Worm (Caenorhabditis elegans) whole organism, mixed stage, embryonic: Measurements from ENCODE around the gene catp-2.

Source experiments
- flh-1 ChIP-seq: fragments of 200-800 bp; sonication (Bioruptor generic); optimal IDR thresholded peaks from 2 replicates; lab custom pipeline; 2018; ENCODE audit warnings: mild to moderate bottlenecking, missing genetic modification characterization, moderate library complexity, missing compliant biosample characterization
- lsy-2 ChIP-seq: fragments of 150-350 bp; optimal IDR thresholded peaks from 2 replicates; lab custom pipeline; 2014; ENCODE audit warnings: missing biosample characterization, missing genetic modification characterization
- nhr-28 ChIP-seq: fragments of 150-350 bp; optimal IDR thresholded peaks from 2 replicates; lab custom pipeline; 2014; ENCODE audit warnings: missing biosample characterization, missing genetic modification characterization
- pha-4 ChIP-seq: fragments of 150-350 bp; optimal IDR thresholded peaks from 2 replicates; lab custom pipeline; 2018; ENCODE audit warnings: missing biosample characterization, missing genetic modification reagents, missing genetic modification characterization
- snpc-4 ChIP-seq: fragments of 150-350 bp; optimal IDR thresholded peaks from 2 replicates; lab custom pipeline; 2014; ENCODE audit warnings: missing biosample characterization, missing genetic modification characterization
- ztf-11 ChIP-seq: fragments of 150-350 bp; optimal IDR thresholded peaks from 2 replicates; lab custom pipeline; 2014; ENCODE audit warnings: missing biosample characterization, missing genetic modification characterization

- TF ChIP-seq nhr-28 (tag; lab: Kevin White, UChicago) (no peak), ztf-11 (tag; lab: Kevin White, UChicago) (no peak), snpc-4 (tag; lab: Kevin White, UChicago) (no peak), lsy-2 (tag; lab: Kevin White, UChicago) (no peak), pha-4 (tag; lab: Kevin White, UChicago) (no peak), flh-1 (GFP tag; lab: Kevin White, UChicago) (no peak)
These were observed 33.4 kb upstream of the catp-2 start, which contains the start of gene ugt-67 for ce11 chrV:4901074-4901473.
